Worm (Caenorhabditis elegans): ENCODE measurements around the gene C18D4.6.

Gene C18D4.6

DNA sequence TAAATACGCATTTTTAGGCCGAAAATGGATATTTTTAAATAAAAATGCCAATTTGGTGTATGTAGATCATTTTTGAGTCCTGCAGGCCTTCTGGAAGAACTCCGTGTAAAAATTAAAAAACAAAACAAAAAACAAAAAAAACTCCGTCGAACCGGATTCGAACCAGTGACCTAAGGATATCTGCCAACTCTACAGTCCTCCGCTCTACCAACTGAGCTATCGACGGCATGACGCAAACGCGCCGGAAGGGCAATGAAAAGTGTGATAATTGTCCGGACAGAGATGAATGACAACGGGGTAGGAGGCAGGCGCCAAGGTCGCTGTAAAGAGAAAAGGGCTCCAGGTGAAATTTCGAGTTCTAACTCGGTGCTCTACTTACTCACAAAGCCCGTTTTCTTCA lies 4.1 kb upstream of the C18D4.6 start (continued):
- TF ChIP-seq madf-9 (GFP tag; conservative IDR thresholded peaks at IDR 0.05) (no peak), spr-3 (GFP tag; optimal IDR thresholded peaks at IDR 0.05) (no peak), nhr-42 (GFP tag; IDR thresholded peaks at IDR 0.05) (no peak), dmd-6 (GFP tag; IDR thresholded peaks at IDR 0.05) (peak; percentile 24; the same call in 1 of the 2 replicates), F44E2.7 (GFP tag; IDR thresholded peaks at IDR 0.05) (no peak), lim-7 (GFP tag; IDR thresholded peaks at IDR 0.05) (peak; percentile 73), dpl-1 (GFP tag; optimal IDR thresholded peaks at IDR 0.05) (no peak), lir-3 (tag; optimal IDR thresholded peaks at IDR 0.05) (no peak), zfp-3 (GFP tag; conservative IDR thresholded peaks at IDR 0.05) (0 out of 2 replicates have a peak, but pooled peaks have one; percentile 39), nhr-48 (tag; optimal IDR thresholded peaks at IDR 0.05) (no peak), snpc-1.2 (GFP tag; IDR thresholded peaks at IDR 0.05) (peak; percentile 40; the same call in 1 of the 2 replicates)

DNA sequence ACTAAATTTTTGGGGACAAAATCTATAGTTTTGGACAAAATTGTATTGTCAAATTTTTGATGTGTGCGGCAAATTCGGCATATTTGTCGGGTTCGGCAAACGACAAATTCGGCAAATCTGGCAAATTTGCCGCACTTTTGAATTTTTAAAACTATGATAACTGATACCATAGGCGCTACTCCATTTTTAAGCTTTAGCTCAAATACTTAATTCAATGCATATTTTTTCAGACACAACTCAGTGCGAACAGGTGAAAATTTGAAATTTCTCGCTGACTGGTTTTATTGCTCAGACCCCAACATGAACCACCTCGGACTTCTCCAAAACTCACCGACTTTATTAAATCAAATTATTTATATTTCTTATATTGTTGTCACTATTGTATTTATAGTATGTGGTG lies 2.1 kb upstream of the C18D4.6 start, which contains the start of gene srz-25:
Gene srz-25 (plus strand): TSS at position 301 of the 400 bp plus-strand sequence.
- TF ChIP-seq ceh-62 (tag; optimal IDR thresholded peaks at IDR 0.05) (no peak), ztf-11 (tag; optimal IDR thresholded peaks at IDR 0.05) (no peak), nhr-41 (GFP tag; IDR thresholded peaks at IDR 0.05) (no peak), egl-43 (GFP tag; IDR thresholded peaks at IDR 0.05) (no peak), mep-1 (tag; optimal IDR thresholded peaks at IDR 0.05) (no peak), Y75B8A.6 (GFP tag; IDR thresholded peaks at IDR 0.05) (no peak), ama-1 (optimal IDR thresholded peaks at IDR 0.05) (no peak), F37D6.2 (tag; optimal IDR thresholded peaks at IDR 0.05) (no peak), set-16 (GFP tag; IDR thresholded peaks at IDR 0.05) (no peak), lin-29 (GFP tag; IDR thresholded peaks at IDR 0.05) (no peak), lsy-2 (tag; optimal IDR thresholded peaks at IDR 0.05) (no peak), mxl-2 (GFP tag; conservative IDR thresholded peaks at IDR 0.05) (no peak), nhr-28 (tag; optimal IDR thresholded peaks at IDR 0.05) (no peak), nhr-76 (tag; optimal IDR thresholded peaks at IDR 0.05) (no peak), dpl-1 (GFP tag; optimal IDR thresholded peaks at IDR 0.05) (no peak), lir-3 (tag; optimal IDR thresholded peaks at IDR 0.05) (no peak)

DNA sequence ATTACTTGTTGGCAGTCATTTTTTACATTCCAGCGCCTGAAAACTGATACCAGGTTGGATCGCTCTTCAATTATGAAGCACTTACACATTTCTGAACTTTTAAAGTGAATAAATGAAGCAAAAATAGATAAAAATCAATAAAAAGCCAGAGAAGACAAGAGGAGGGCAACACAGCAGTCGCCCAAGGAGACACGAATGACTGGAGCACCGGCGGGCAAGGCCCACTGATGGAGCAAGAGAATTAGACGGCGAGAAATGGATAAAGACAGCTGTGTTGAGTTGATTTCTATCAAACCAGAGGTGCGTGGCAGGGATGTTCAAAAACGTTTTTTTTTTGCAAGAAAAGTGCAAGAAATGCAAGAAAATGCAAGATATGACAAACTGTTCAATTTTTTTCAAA lies 1.1 kb upstream of the C18D4.6 start:
- no peak for TF ChIP-seq dmd-6 (GFP tag; IDR thresholded peaks at IDR 0.05)
- TF ChIP-seq F49E8.2 (tag; optimal IDR thresholded peaks at IDR 0.05; ENCODE audit: borderline replicate concordance), result no peak
- no peak for TF ChIP-seq zag-1 (tag; optimal IDR thresholded peaks at IDR 0.05)
- no peak for TF ChIP-seq sdz-12 (GFP tag; optimal IDR thresholded peaks at IDR 0.05)
- TF ChIP-seq zip-2 (tag; optimal IDR thresholded peaks at IDR 0.05), result no peak
- TF ChIP-seq zip-11 (GFP tag; IDR thresholded peaks at IDR 0.05), result no peak
- TF ChIP-seq snpc-4 (tag; optimal IDR thresholded peaks at IDR 0.05), result no peak
- TF ChIP-seq daf-8 (GFP tag; IDR thresholded peaks at IDR 0.05), result no peak
- TF ChIP-seq lin-15B (tag; optimal IDR thresholded peaks at IDR 0.05), result no peak
- no peak for TF ChIP-seq php-3 (GFP tag; IDR thresholded peaks at IDR 0.05)

DNA sequence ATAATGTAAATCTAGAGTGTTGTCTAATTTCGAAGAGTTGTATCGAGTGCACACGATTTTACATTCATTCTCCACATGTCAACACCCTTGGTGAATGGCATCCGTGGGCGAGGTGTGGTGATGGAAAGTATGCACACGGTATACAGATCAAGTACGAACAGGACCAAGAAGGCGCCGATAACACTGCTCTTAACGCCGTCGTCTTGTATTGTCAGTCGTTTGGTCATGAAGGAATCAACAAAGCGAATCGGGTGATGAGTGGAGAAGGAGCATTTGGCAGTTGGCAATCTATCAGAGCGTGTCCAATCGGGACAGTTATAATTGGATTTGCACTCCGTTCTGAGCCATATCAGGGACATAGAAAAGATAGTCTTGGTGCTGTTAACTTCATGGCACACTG lies 5.0 kb downstream of the C18D4.6 start:
- TF ChIP-seq cey-2 (tag; optimal IDR thresholded peaks at IDR 0.05; ENCODE audit: borderline replicate concordance, insufficient read depth) (no peak), unc-62 (GFP tag; optimal IDR thresholded peaks at IDR 0.05 in 1 of 2) (peak in 1 of 2 experiments; percentile 68), unc-62 (tag; optimal IDR thresholded peaks at IDR 0.05) (no peak), aha-1 (tag) (peak; percentile 67)

Data from whole organism, L4 larva.